Fruit fly (Drosophila melanogaster) whole organism, prepupa: ENCODE measurements around the gene inaF-A.

Experiments
- Blimp-1 ChIP-seq: fragments of 200-800 bp; sonication (Bioruptor generic); optimal IDR thresholded peaks from 3 replicates; lab custom pipeline; 2017; ENCODE audit warnings: missing biosample characterization, missing genetic modification characterization, mild to moderate bottlenecking, moderate library complexity, missing genetic modification reagents
- CG10631 ChIP-seq: fragments of 200-800 bp; sonication (Bioruptor generic); optimal IDR thresholded peaks from 2 replicates; lab custom pipeline; 2016; ENCODE audit warnings: missing biosample characterization, missing genetic modification characterization
- CG10669 ChIP-seq: fragments of 200-800 bp; sonication (Bioruptor generic); optimal IDR thresholded peaks from 3 replicates; lab custom pipeline; 2018; ENCODE audit warnings: missing biosample characterization, mild to moderate bottlenecking, missing genetic modification characterization, moderate library complexity
- CG11294 ChIP-seq: fragments of 200-800 bp; sonication (Bioruptor generic); IDR thresholded peaks from 2 replicates; pipeline ENCODE4 v1.3.6; 2022; ENCODE audit warnings: missing biosample characterization, missing genetic modification characterization
- CG11902 ChIP-seq: fragments of 200-800 bp; sonication (Bioruptor generic); optimal IDR thresholded peaks from 3 replicates; lab custom pipeline; 2016; ENCODE audit warnings: missing biosample characterization, missing genetic modification characterization
- CG15336 ChIP-seq: fragments of 200-800 bp; sonication (Bioruptor generic); IDR thresholded peaks from 2 replicates; pipeline ENCODE4 v1.3.6; 2022; ENCODE audit warnings: missing biosample characterization, missing genetic modification characterization
- CG1621 ChIP-seq: fragments of 200-800 bp; sonication (Bioruptor generic); optimal IDR thresholded peaks from 3 replicates; lab custom pipeline; 2018; ENCODE audit warnings: missing biosample characterization, mild to moderate bottlenecking, missing genetic modification characterization
- CG16779 ChIP-seq: fragments of 200-800 bp; sonication (Bioruptor generic); optimal IDR thresholded peaks from 3 replicates; lab custom pipeline; 2017; ENCODE audit warnings: missing biosample characterization, mild to moderate bottlenecking, missing genetic modification characterization
- CG31627 ChIP-seq: fragments of 200-800 bp; sonication (Bioruptor generic); optimal IDR thresholded peaks from 3 replicates; lab custom pipeline; 2016; ENCODE audit warnings: missing biosample characterization, missing genetic modification characterization
- CG32006 ChIP-seq: fragments of 200-800 bp; sonication (Bioruptor generic); optimal IDR thresholded peaks from 3 replicates; lab custom pipeline; 2017; ENCODE audit warnings: missing biosample characterization, mild to moderate bottlenecking, missing genetic modification characterization
- CG34406 ChIP-seq: fragments of 200-800 bp; sonication (Bioruptor generic); optimal IDR thresholded peaks from 3 replicates; lab custom pipeline; 2016; ENCODE audit warnings: missing biosample characterization, missing genetic modification characterization
- CG3919 ChIP-seq: fragments of 200-800 bp; sonication (Bioruptor generic); optimal IDR thresholded peaks from 3 replicates; lab custom pipeline; 2016; ENCODE audit warnings: missing biosample characterization, missing genetic modification characterization
- CG4318 ChIP-seq: fragments of 200-800 bp; sonication (Bioruptor generic); optimal IDR thresholded peaks from 3 replicates; lab custom pipeline; 2017; ENCODE audit warnings: missing biosample characterization, mild to moderate bottlenecking, missing genetic modification characterization
- CG6163 ChIP-seq: fragments of 200-800 bp; sonication (Bioruptor generic); IDR thresholded peaks from 3 replicates; pipeline ENCODE4 v1.3.6; 2022; ENCODE audit warnings: missing biosample characterization, missing genetic modification characterization
- CG6276 ChIP-seq: fragments of 200-800 bp; sonication (Bioruptor generic); optimal IDR thresholded peaks from 2 replicates; lab custom pipeline; 2017; ENCODE audit warnings: missing biosample characterization, mild to moderate bottlenecking, missing genetic modification characterization
- CG6792 ChIP-seq: fragments of 200-800 bp; sonication (Bioruptor generic); optimal IDR thresholded peaks from 3 replicates; lab custom pipeline; 2016; ENCODE audit warnings: missing biosample characterization, missing genetic modification characterization
- CG6808 ChIP-seq: fragments of 200-800 bp; sonication (Bioruptor generic); optimal IDR thresholded peaks from 3 replicates; lab custom pipeline; 2017; ENCODE audit warnings: missing biosample characterization, missing genetic modification characterization, mild to moderate bottlenecking, moderate library complexity, missing genetic modification reagents
- CG7368 ChIP-seq: fragments of 200-800 bp; sonication (Bioruptor generic); optimal IDR thresholded peaks from 3 replicates; lab custom pipeline; 2016; ENCODE audit warnings: missing biosample characterization, missing genetic modification characterization
- CG8119 ChIP-seq: fragments of 200-800 bp; sonication (Bioruptor generic); IDR thresholded peaks from 3 replicates; pipeline ENCODE4 v1.3.6; 2022; ENCODE audit warnings: missing biosample characterization, missing genetic modification characterization
- CG8319 ChIP-seq: fragments of 200-800 bp; sonication (Bioruptor generic); optimal IDR thresholded peaks from 3 replicates; lab custom pipeline; 2016; ENCODE audit warnings: missing biosample characterization, missing genetic modification characterization
- CG8632 ChIP-seq: fragments of 200-800 bp; sonication (Bioruptor generic); optimal IDR thresholded peaks from 3 replicates; lab custom pipeline; 2016; ENCODE audit warnings: missing biosample characterization, missing genetic modification characterization
- Eip78C ChIP-seq: fragments of 200-800 bp; sonication (Bioruptor generic); peaks from one replicate; lab custom pipeline; 2016; ENCODE audit warnings: missing biosample characterization, missing genetic modification characterization
- Eip93F ChIP-seq: fragments of 200-800 bp; sonication (Bioruptor generic); optimal IDR thresholded peaks from 2 replicates; lab custom pipeline; 2016; ENCODE audit warnings: missing biosample characterization, mild to moderate bottlenecking, missing genetic modification characterization
- Ets21C ChIP-seq: fragments of 200-800 bp; sonication (Bioruptor generic); optimal IDR thresholded peaks from 3 replicates; lab custom pipeline; 2016; ENCODE audit warnings: missing biosample characterization, missing genetic modification characterization
- Ets96B ChIP-seq: fragments of 200-800 bp; optimal IDR thresholded peaks from 2 replicates; lab custom pipeline; 2019; ENCODE audit warnings: missing biosample characterization, mild to moderate bottlenecking, missing genetic modification characterization, moderate library complexity
- Gug ChIP-seq: fragments of 200-800 bp; sonication (Bioruptor generic); IDR thresholded peaks from 2 replicates; pipeline ENCODE4 v1.3.6; 2022; ENCODE audit warnings: missing biosample characterization, missing genetic modification characterization
- Met ChIP-seq: fragments of 200-800 bp; sonication (Bioruptor generic); optimal IDR thresholded peaks from 3 replicates; lab custom pipeline; 2016; ENCODE audit warnings: missing biosample characterization, missing genetic modification characterization
- OdsH ChIP-seq: fragments of 200-800 bp; sonication (Bioruptor generic); optimal IDR thresholded peaks from 3 replicates; lab custom pipeline; 2016; ENCODE audit warnings: missing biosample characterization, missing genetic modification characterization
- Sox14 ChIP-seq: fragments of 200-800 bp; sonication (Bioruptor generic); optimal IDR thresholded peaks from 3 replicates; lab custom pipeline; 2016; ENCODE audit warnings: missing biosample characterization, missing genetic modification characterization
- Sox15 ChIP-seq: fragments of 200-800 bp; sonication (Bioruptor generic); optimal IDR thresholded peaks from 3 replicates; lab custom pipeline; 2016; ENCODE audit warnings: missing biosample characterization, missing genetic modification characterization
- achi ChIP-seq: fragments of 200-800 bp; sonication (Bioruptor generic); optimal IDR thresholded peaks from 3 replicates; lab custom pipeline; 2016; ENCODE audit warnings: missing biosample characterization, missing genetic modification characterization
- acj6 ChIP-seq: fragments of 200-800 bp; sonication (Bioruptor generic); optimal IDR thresholded peaks from 3 replicates; lab custom pipeline; 2016; ENCODE audit warnings: missing biosample characterization, missing genetic modification characterization
- cyc ChIP-seq: fragments of 200-800 bp; sonication (Bioruptor generic); optimal IDR thresholded peaks from 3 replicates; lab custom pipeline; 2016; ENCODE audit warnings: missing biosample characterization, missing genetic modification characterization
- dac ChIP-seq: fragments of 200-800 bp; sonication (Bioruptor generic); optimal IDR thresholded peaks from 2 replicates; lab custom pipeline; 2017; ENCODE audit warnings: missing biosample characterization, mild to moderate bottlenecking, missing genetic modification characterization
- dsx ChIP-seq: fragments of 200-800 bp; optimal IDR thresholded peaks from 3 replicates; lab custom pipeline; 2019; ENCODE audit warnings: missing biosample characterization, mild to moderate bottlenecking, missing genetic modification characterization, moderate library complexity; ENCODE audit not compliant: poor library complexity, severe bottlenecking
- eg ChIP-seq: fragments of 200-800 bp; sonication (Bioruptor generic); IDR thresholded peaks from 3 replicates; pipeline ENCODE4 v1.3.6; 2022; ENCODE audit warnings: missing biosample characterization, missing genetic modification characterization
- fd59A ChIP-seq: fragments of 200-800 bp; sonication (Bioruptor generic); optimal IDR thresholded peaks from 2 replicates; lab custom pipeline; 2017; ENCODE audit warnings: missing biosample characterization, mild to moderate bottlenecking, missing genetic modification characterization, missing genetic modification reagents
- lz ChIP-seq: fragments of 200-800 bp; sonication (Bioruptor generic); optimal IDR thresholded peaks from 3 replicates; lab custom pipeline; 2016; ENCODE audit warnings: missing biosample characterization, missing genetic modification characterization
- net ChIP-seq: fragments of 200-800 bp; sonication (Bioruptor generic); optimal IDR thresholded peaks from 3 replicates; lab custom pipeline; 2016; ENCODE audit warnings: missing biosample characterization, missing genetic modification characterization
- pdm3 ChIP-seq: fragments of 200-800 bp; sonication (Bioruptor generic); optimal IDR thresholded peaks from 3 replicates; lab custom pipeline; 2016; ENCODE audit warnings: missing biosample characterization, missing genetic modification characterization
- spab ChIP-seq: fragments of 200-800 bp; sonication (Bioruptor generic); optimal IDR thresholded peaks from 2 replicates; lab custom pipeline; 2017; ENCODE audit warnings: missing biosample characterization, mild to moderate bottlenecking, missing genetic modification characterization, missing genetic modification reagents
- ss ChIP-seq, 2 experiments: fragments of 200-800 bp; sonication (Bioruptor generic); optimal IDR thresholded peaks; 2 replicates in 1 of 2; 3 replicates in 1 of 2; lab custom pipeline; 2017 to 2018; ENCODE audit warnings: mild to moderate bottlenecking in 2 of 2, missing biosample characterization in 2 of 2, missing genetic modification characterization in 2 of 2, moderate library complexity in 1 of 2
- svp ChIP-seq: fragments of 200-800 bp; sonication (Bioruptor generic); peaks from one replicate; lab custom pipeline; 2016; ENCODE audit warnings: missing biosample characterization, missing genetic modification characterization
- topi ChIP-seq: fragments of 200-800 bp; sonication (Bioruptor generic); optimal IDR thresholded peaks from 3 replicates; lab custom pipeline; 2016; ENCODE audit warnings: missing biosample characterization, missing genetic modification characterization
- vri ChIP-seq: fragments of 200-800 bp; sonication (Bioruptor generic); optimal IDR thresholded peaks from 3 replicates; lab custom pipeline; 2016; ENCODE audit warnings: missing biosample characterization, mild to moderate bottlenecking, missing genetic modification characterization

Gene inaF-A

dm6 chrX:11713808-11714528 lies 19.7 kb downstream of the inaF-A start (continued):
- TF ChIP-seq CG10669 (GFP tag; lab: Kevin White, UChicago) (peak; percentile 23), OdsH (GFP tag; lab: Kevin White, UChicago) (no peak), dac (GFP tag; lab: Kevin White, UChicago) (no peak), topi (no peak), CG3919 (GFP tag; lab: Kevin White, UChicago) (peak; percentile 21), fd59A (GFP tag; lab: Kevin White, UChicago) (peak; percentile 24), CG11294 (GFP tag; lab: Robert Waterston, UW) (no peak), Met (GFP tag; lab: Kevin White, UChicago) (peak; percentile 5), eg (0 out of 3 replicates have a peak, but pooled peaks have one; percentile 43), CG6792 (peak; percentile 9), CG8119 (GFP tag; lab: Robert Waterston, UW) (peak; percentile 57; the same call in 2 of the 3 replicates), lz (GFP tag; lab: Kevin White, UChicago) (no peak), achi (GFP tag; lab: Kevin White, UChicago) (peak; percentile 40), Gug (GFP tag; lab: Robert Waterston, UW) (no peak), CG34406 (GFP tag; lab: Kevin White, UChicago) (no peak), cyc (GFP tag; lab: Kevin White, UChicago) (no peak), CG6808 (GFP tag; lab: Kevin White, UChicago) (peak; percentile 65), Eip93F (GFP tag; lab: Kevin White, UChicago) (no peak), Eip78C (GFP tag; lab: Kevin White, UChicago) (peak; percentile 70), pdm3 (GFP tag; lab: Kevin White, UChicago) (no peak), CG10631 (GFP tag; lab: Kevin White, UChicago) (no peak), CG4318 (no peak), CG6163 (no peak; the same call in 2 of the 3 replicates), spab (GFP tag; lab: Kevin White, UChicago) (peak; percentile 27), CG32006 (GFP tag; lab: Kevin White, UChicago) (peak; percentile 39), CG16779 (peak; percentile 33), Ets96B (tag; lab: Kevin White, UChicago) (peak; percentile 6), CG1621 (tag; lab: Kevin White, UChicago) (peak; percentile 6)

DNA sequence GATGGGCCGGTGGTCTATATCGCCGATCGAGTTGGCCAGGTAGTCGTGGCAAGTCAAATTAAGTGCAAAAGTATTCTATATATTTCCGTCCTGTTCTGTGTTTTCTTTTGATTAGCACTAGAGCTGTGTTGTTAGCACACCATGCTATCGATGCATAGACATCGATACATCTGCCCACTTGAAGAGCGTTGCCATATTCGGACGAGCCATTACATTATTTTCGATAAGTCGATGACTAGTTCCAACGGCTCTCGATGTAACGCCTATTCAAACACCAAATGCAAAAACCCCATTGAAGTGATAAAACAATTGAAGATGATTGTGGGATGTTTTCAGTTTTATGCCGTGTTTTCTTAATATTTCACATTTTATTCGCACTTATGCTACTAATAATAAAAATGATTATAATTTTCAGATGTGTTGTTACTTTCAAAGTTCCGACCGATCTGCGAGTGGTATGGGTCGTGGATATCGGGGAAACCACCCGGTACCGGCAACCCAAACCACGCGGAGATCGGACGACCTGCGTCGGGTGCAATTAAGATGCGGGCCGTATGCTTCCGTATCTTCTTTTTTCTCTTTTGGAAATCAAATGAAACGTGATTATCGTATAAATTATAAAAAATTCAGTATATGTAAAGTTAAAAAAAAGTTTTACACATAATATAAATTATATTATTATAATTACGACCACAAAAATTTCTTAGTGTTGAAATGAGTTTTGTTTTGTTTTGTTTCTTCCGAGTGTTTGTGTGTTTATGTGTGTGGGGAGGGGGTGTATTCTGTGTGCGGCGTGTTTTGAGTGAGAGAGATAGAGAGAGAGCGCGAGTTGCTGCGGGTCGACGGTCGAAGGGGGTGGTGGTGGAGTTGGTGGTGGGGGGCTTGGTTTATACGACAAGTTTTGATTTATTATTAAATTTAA lies 23.6 kb downstream of the inaF-A start, which contains the start of gene FucT6:
TSS of gene FucT6 (minus strand) at position 153 of the 922 bp plus-strand sequence.
- TF ChIP-seq fd59A (GFP tag; lab: Kevin White, UChicago) (no peak), CG7368 (GFP tag; lab: Kevin White, UChicago) (no peak), eg (peak; percentile 76; the same call in 2 of the 3 replicates), Sox15 (GFP tag; lab: Kevin White, UChicago) (no peak), spab (GFP tag; lab: Kevin White, UChicago) (no peak), Ets21C (no peak), svp (GFP tag; lab: Kevin White, UChicago) (peak; percentile 61), CG11294 (GFP tag; lab: Robert Waterston, UW) (no peak), CG11902 (no peak), pdm3 (GFP tag; lab: Kevin White, UChicago) (no peak), CG1621 (tag; lab: Kevin White, UChicago) (peak; percentile 0), Sox14 (no peak), CG8319 (no peak), CG6276 (GFP tag; lab: Kevin White, UChicago) (peak; percentile 66), CG10631 (GFP tag; lab: Kevin White, UChicago) (no peak), acj6 (no peak), ss (GFP tag; optimal IDR thresholded peaks at IDR 0.05; lab: Kevin White, UChicago) (peak; percentile 47 to 54), dsx (peak; percentile 20), Eip93F (GFP tag; lab: Kevin White, UChicago) (peak; percentile 19), achi (GFP tag; lab: Kevin White, UChicago) (peak; percentile 7), Eip78C (GFP tag; lab: Kevin White, UChicago) (peak; percentile 77), vri (GFP tag; lab: Kevin White, UChicago) (no peak), CG31627 (no peak), CG8119 (GFP tag; lab: Robert Waterston, UW) (peak; percentile 61; the same call in 2 of the 3 replicates), Gug (GFP tag; lab: Robert Waterston, UW) (0 out of 2 replicates have a peak, but pooled peaks have one; percentile 8), net (GFP tag; lab: Kevin White, UChicago) (peak; percentile 21), CG10669 (GFP tag; lab: Kevin White, UChicago) (no peak), Blimp-1 (GFP tag; lab: Kevin White, UChicago) (no peak), CG8632 (GFP tag; lab: Kevin White, UChicago) (no peak), CG6163 (peak; percentile 78), CG15336 (GFP tag; lab: Robert Waterston, UW) (peak; percentile 72)
